Fruit fly (Drosophila melanogaster) whole organism, embryonic: ENCODE results near the gene CG31636.
A peak's percentile ranks its signal among the peaks of the same experiment; 100 is the strongest.

Experiments
- BEAF-32 ChIP-seq: fragments of 200-800 bp; sonication (Bioruptor generic); optimal IDR thresholded peaks from 3 replicates; lab custom pipeline; 2017; ENCODE audit warnings: missing biosample characterization, missing genetic modification characterization, mild to moderate bottlenecking, moderate library complexity, missing genetic modification reagents
- CG11085 ChIP-seq: fragments of 200-800 bp; sonication (Bioruptor generic); IDR thresholded peaks from 2 replicates; pipeline ENCODE4 v1.3.6; 2022; ENCODE audit warnings: missing biosample characterization, missing genetic modification characterization
- CG12219 ChIP-seq: fragments of 200-800 bp; sonication (Bioruptor generic); optimal IDR thresholded peaks from 3 replicates; lab custom pipeline; 2018; ENCODE audit warnings: missing biosample characterization, mild to moderate bottlenecking, missing genetic modification characterization
- CG14050 ChIP-seq: fragments of 200-800 bp; sonication (Bioruptor generic); IDR thresholded peaks from 3 replicates; pipeline ENCODE4 v1.3.6; 2022; ENCODE audit warnings: missing biosample characterization, missing genetic modification characterization
- CG15696 ChIP-seq: fragments of 200-800 bp; sonication (Bioruptor generic); optimal IDR thresholded peaks from 2 replicates; lab custom pipeline; 2019; ENCODE audit warnings: missing biosample characterization, mild to moderate bottlenecking, missing genetic modification characterization, moderate library complexity
- CG1603 ChIP-seq: fragments of 200-800 bp; sonication (Bioruptor generic); optimal IDR thresholded peaks from 2 replicates; lab custom pipeline; 2019; ENCODE audit warnings: missing biosample characterization, mild to moderate bottlenecking, missing genetic modification characterization, moderate library complexity
- CG17186 ChIP-seq: fragments of 200-800 bp; sonication (Bioruptor generic); optimal IDR thresholded peaks from 3 replicates; lab custom pipeline; 2017; ENCODE audit warnings: missing biosample characterization, missing genetic modification reagents, missing genetic modification characterization
- CG17359 ChIP-seq: fragments of 200-800 bp; sonication (Bioruptor generic); optimal IDR thresholded peaks from 3 replicates; lab custom pipeline; 2018; ENCODE audit warnings: missing biosample characterization, mild to moderate bottlenecking, missing genetic modification characterization, moderate library complexity
- CG17802 ChIP-seq: fragments of 200-800 bp; sonication (Bioruptor generic); optimal IDR thresholded peaks from 2 replicates; lab custom pipeline; 2018; ENCODE audit warnings: missing biosample characterization, mild to moderate bottlenecking, missing genetic modification characterization, moderate library complexity
- CG1832 ChIP-seq: fragments of 200-800 bp; sonication (Bioruptor generic); optimal IDR thresholded peaks from 2 replicates; lab custom pipeline; 2017; ENCODE audit warnings: missing biosample characterization, mild to moderate bottlenecking, missing genetic modification characterization, inconsistent platforms
- CG2120 ChIP-seq: fragments of 200-800 bp; sonication (Bioruptor generic); optimal IDR thresholded peaks from 3 replicates; lab custom pipeline; 2016; ENCODE audit warnings: missing biosample characterization, missing genetic modification characterization
- CG30431 ChIP-seq: fragments of 200-800 bp; sonication (Bioruptor generic); optimal IDR thresholded peaks from 2 replicates; lab custom pipeline; 2017; ENCODE audit warnings: missing biosample characterization, missing genetic modification characterization
- CG31388 ChIP-seq: fragments of 200-800 bp; sonication (Bioruptor generic); optimal IDR thresholded peaks from 2 replicates; lab custom pipeline; 2016; ENCODE audit warnings: missing biosample characterization, missing genetic modification characterization
- CG32532 ChIP-seq: fragments of 200-800 bp; sonication (Bioruptor generic); IDR thresholded peaks from 2 replicates; pipeline ENCODE4 v1.3.6; 2022; ENCODE audit warnings: missing biosample characterization, missing genetic modification characterization
- CG3726 ChIP-seq: fragments of 200-800 bp; sonication (Bioruptor generic); IDR thresholded peaks from 3 replicates; pipeline ENCODE4, ENCODE4 v1.3.6; 2022; ENCODE audit warnings: missing biosample characterization, missing genetic modification characterization
- CG3995 ChIP-seq: fragments of 200-800 bp; sonication (Bioruptor generic); optimal IDR thresholded peaks from 3 replicates; lab custom pipeline; 2016; ENCODE audit warnings: missing biosample characterization, missing genetic modification characterization
- CG4707 ChIP-seq: fragments of 200-800 bp; sonication (Bioruptor generic); optimal IDR thresholded peaks from 2 replicates; lab custom pipeline; 2018; ENCODE audit warnings: missing biosample characterization, mild to moderate bottlenecking, missing genetic modification characterization, moderate library complexity
- CG6854 ChIP-seq: fragments of 200-800 bp; sonication (Bioruptor generic); optimal IDR thresholded peaks from 3 replicates; lab custom pipeline; 2017; ENCODE audit warnings: missing biosample characterization, mild to moderate bottlenecking, missing genetic modification characterization
- CG7928 ChIP-seq: fragments of 200-800 bp; sonication (Bioruptor generic); optimal IDR thresholded peaks from 2 replicates; lab custom pipeline; 2017; ENCODE audit warnings: missing biosample characterization, mild to moderate bottlenecking, missing genetic modification characterization
- CG8388 ChIP-seq: fragments of 200-800 bp; sonication (Bioruptor generic); optimal IDR thresholded peaks from 2 replicates; lab custom pipeline; 2019; ENCODE audit warnings: missing biosample characterization, mild to moderate bottlenecking, missing genetic modification characterization, moderate library complexity
- CG9437 ChIP-seq: fragments of 200-800 bp; sonication (Bioruptor generic); optimal IDR thresholded peaks from 2 replicates; lab custom pipeline; 2018; ENCODE audit warnings: missing biosample characterization, mild to moderate bottlenecking, missing genetic modification characterization
- CTCF ChIP-seq: fragments of 200-800 bp; sonication (Bioruptor generic); optimal IDR thresholded peaks from 2 replicates; lab custom pipeline; 2017; ENCODE audit warnings: missing biosample characterization, mild to moderate bottlenecking, missing genetic modification characterization, moderate library complexity
- E2f2 ChIP-seq: fragments of 200-800 bp; sonication (Bioruptor generic); IDR thresholded peaks from 2 replicates; pipeline ENCODE4 v1.3.6; 2022; ENCODE audit warnings: missing biosample characterization, missing genetic modification characterization
- Fer3 ChIP-seq: fragments of 200-800 bp; sonication (Bioruptor generic); optimal IDR thresholded peaks from 2 replicates; lab custom pipeline; 2018; ENCODE audit warnings: missing biosample characterization, mild to moderate bottlenecking, missing genetic modification characterization, moderate library complexity
- GATAe ChIP-seq: fragments of 200-800 bp; sonication (Bioruptor generic); conservative IDR thresholded peaks from 2 replicates; pipeline ENCODE4 v1.3.6; 2022; ENCODE audit warnings: missing biosample characterization, missing genetic modification characterization
- Hand ChIP-seq: fragments of 200-800 bp; sonication (Bioruptor generic); optimal IDR thresholded peaks from 2 replicates; lab custom pipeline; 2017; ENCODE audit warnings: mild to moderate bottlenecking, missing biosample characterization, missing genetic modification reagents, missing genetic modification characterization
- Hmx ChIP-seq: fragments of 200-800 bp; sonication (Bioruptor generic); optimal IDR thresholded peaks from 2 replicates; lab custom pipeline; 2016; ENCODE audit warnings: missing biosample characterization, missing genetic modification characterization
- Lim3 ChIP-seq: fragments of 200-800 bp; sonication (Bioruptor generic); IDR thresholded peaks from 2 replicates; pipeline ENCODE4 v1.3.6; 2022; ENCODE audit warnings: missing biosample characterization, missing genetic modification characterization
- Myb ChIP-seq: fragments of 200-800 bp; sonication (Bioruptor generic); optimal IDR thresholded peaks from 2 replicates; lab custom pipeline; 2016; ENCODE audit warnings: missing biosample characterization, missing genetic modification characterization
- Nf-YB ChIP-seq: fragments of 200-800 bp; sonication (Bioruptor generic); optimal IDR thresholded peaks from 3 replicates; lab custom pipeline; 2019; ENCODE audit warnings: missing biosample characterization, mild to moderate bottlenecking, missing genetic modification characterization, moderate library complexity
- Ravus ChIP-seq: fragments of 200-800 bp; sonication (Bioruptor generic); IDR thresholded peaks from 2 replicates; pipeline ENCODE4 v1.3.6; 2022; ENCODE audit warnings: missing biosample characterization, missing genetic modification characterization
- ci ChIP-seq: fragments of 200-800 bp; sonication (Bioruptor generic); IDR thresholded peaks from 3 replicates; pipeline ENCODE4 v1.3.6; 2022; ENCODE audit warnings: missing biosample characterization, missing genetic modification characterization
- ftz-f1 ChIP-seq: fragments of 200-800 bp; sonication (Bioruptor generic); optimal IDR thresholded peaks from 2 replicates; lab custom pipeline; 2016; ENCODE audit warnings: missing biosample characterization, missing genetic modification characterization
- gcm ChIP-seq: fragments of 200-800 bp; sonication (Bioruptor generic); optimal IDR thresholded peaks from 2 replicates; lab custom pipeline; 2019; ENCODE audit warnings: missing biosample characterization, mild to moderate bottlenecking, missing genetic modification characterization, moderate library complexity
- gsb ChIP-seq: fragments of 200-800 bp; sonication (Bioruptor generic); IDR thresholded peaks from 2 replicates; pipeline ENCODE4 v1.3.6; 2022; ENCODE audit warnings: missing biosample characterization, missing genetic modification characterization
- lab ChIP-seq: fragments of 200-800 bp; sonication (Bioruptor generic); optimal IDR thresholded peaks from 3 replicates; lab custom pipeline; 2017; ENCODE audit warnings: missing biosample characterization, missing genetic modification characterization, mild to moderate bottlenecking, moderate library complexity, missing genetic modification reagents
- nerfin-2 ChIP-seq: fragments of 200-800 bp; sonication (Bioruptor generic); IDR thresholded peaks from 2 replicates; pipeline ENCODE4 v1.3.6; 2022; ENCODE audit warnings: missing biosample characterization, missing genetic modification characterization; ENCODE audit not compliant: partially characterized antibody
- peb ChIP-seq: fragments of 200-800 bp; sonication (Bioruptor generic); IDR thresholded peaks from 2 replicates; pipeline ENCODE4 v1.3.6; 2022; ENCODE audit warnings: missing biosample characterization, missing genetic modification characterization
- pfk ChIP-seq: fragments of 200-800 bp; sonication (Bioruptor generic); optimal IDR thresholded peaks from 2 replicates; lab custom pipeline; 2018; ENCODE audit warnings: missing biosample characterization, mild to moderate bottlenecking, missing genetic modification characterization, moderate library complexity
- pho ChIP-seq: fragments of 200-800 bp; sonication (Bioruptor generic); optimal IDR thresholded peaks from 2 replicates; lab custom pipeline; 2016; ENCODE audit warnings: missing biosample characterization, missing genetic modification characterization
- psq ChIP-seq: fragments of 200-800 bp; sonication (Bioruptor generic); optimal IDR thresholded peaks from 2 replicates; lab custom pipeline; 2017; ENCODE audit warnings: missing biosample characterization, missing genetic modification characterization
- sim ChIP-seq: fragments of 200-800 bp; sonication (Bioruptor generic); IDR thresholded peaks from 2 replicates; pipeline ENCODE4 v1.3.6; 2022; ENCODE audit warnings: missing biosample characterization, missing genetic modification characterization
- slou ChIP-seq: fragments of 200-800 bp; sonication (Bioruptor generic); optimal IDR thresholded peaks from 3 replicates; lab custom pipeline; 2016; ENCODE audit warnings: missing biosample characterization, missing genetic modification characterization
- slp2 ChIP-seq: fragments of 200-800 bp; sonication (Bioruptor generic); optimal IDR thresholded peaks from 2 replicates; lab custom pipeline; 2016; ENCODE audit warnings: missing biosample characterization, missing genetic modification characterization
- sob ChIP-seq: fragments of 200-800 bp; sonication (Bioruptor generic); IDR thresholded peaks from 2 replicates; pipeline ENCODE4 v1.3.6; 2022; ENCODE audit warnings: missing biosample characterization, missing genetic modification characterization
- tll ChIP-seq, 2 experiments: fragments of 200-800 bp in 1 of 2; fragments of >200 bp in 1 of 2; sonication (Bioruptor generic) in 1 of 2; optimal IDR thresholded peaks; 2 replicates each; lab custom pipeline; 2017 to 2019; ENCODE audit warnings: missing biosample characterization in 2 of 2, missing genetic modification characterization in 2 of 2, mild to moderate bottlenecking in 1 of 2, moderate library complexity in 1 of 2
- toy ChIP-seq: fragments of 200-800 bp; sonication (Bioruptor generic); IDR thresholded peaks from 2 replicates; pipeline ENCODE4 v1.3.6; 2022; ENCODE audit warnings: missing biosample characterization, missing genetic modification characterization
- unpg ChIP-seq: fragments of 200-800 bp; sonication (Bioruptor generic); optimal IDR thresholded peaks from 3 replicates; lab custom pipeline; 2018; ENCODE audit warnings: missing biosample characterization, mild to moderate bottlenecking, missing genetic modification characterization, moderate library complexity
- z ChIP-seq: fragments of 200-800 bp; sonication (Bioruptor generic); IDR thresholded peaks from 3 replicates; pipeline ENCODE4 v1.3.6; 2022; ENCODE audit warnings: missing biosample characterization, missing genetic modification characterization
- zen ChIP-seq: fragments of 200-800 bp; sonication (Bioruptor generic); optimal IDR thresholded peaks from 3 replicates; lab custom pipeline; 2018; ENCODE audit warnings: missing biosample characterization, mild to moderate bottlenecking, missing genetic modification characterization, moderate library complexity

CG31636 gene

dm6 chr2L:6667719-6668325 lies 9.9 kb upstream of the CG31636 start, which contains the start of gene Galt (continued):
- no peak for TF ChIP-seq Lim3 (GFP tag; lab: Robert Waterston, UW)
- peak; percentile 14 for TF ChIP-seq Nf-YB (GFP tag; lab: Kevin White, UChicago)
- no peak for TF ChIP-seq peb (GFP tag; lab: Robert Waterston, UW)
- peak; percentile 22 for TF ChIP-seq ftz-f1 (GFP tag; lab: Kevin White, UChicago)
- peak; percentile 11 for TF ChIP-seq psq (GFP tag; lab: Kevin White, UChicago)
- no peak for TF ChIP-seq slou (GFP tag; lab: Kevin White, UChicago)
- TF ChIP-seq ci (GFP tag; lab: Robert Waterston, UW): peak; percentile 70; the same call in 1 of the 3 replicates
- peak; percentile 57; the same call in 1 of the 2 replicates for TF ChIP-seq GATAe (GFP tag; lab: Robert Waterston, UW)
- peak; percentile 68 for TF ChIP-seq lab (GFP tag; lab: Kevin White, UChicago)
- TF ChIP-seq CG17359: peak; percentile 19
- TF ChIP-seq CG3995 (GFP tag; lab: Kevin White, UChicago): no peak
- TF ChIP-seq gsb: no peak
- no peak for TF ChIP-seq CG12219
- no peak for TF ChIP-seq CG30431 (GFP tag; lab: Kevin White, UChicago)
- no peak for TF ChIP-seq zen (tag; lab: Kevin White, UChicago)
- TF ChIP-seq Ravus (GFP tag; lab: Robert Waterston, UW): no peak
- TF ChIP-seq unpg (GFP tag; lab: Kevin White, UChicago): peak; percentile 39
- peak; percentile 50 for TF ChIP-seq CG6854
- peak; percentile 50 for TF ChIP-seq CG9437 (GFP tag; lab: Kevin White, UChicago)
- no peak for TF ChIP-seq CG31388
- TF ChIP-seq E2f2 (GFP tag; lab: Robert Waterston, UW): peak; percentile 36; the same call in 1 of the 2 replicates
- no peak for TF ChIP-seq CG3726 (GFP tag; lab: Robert Waterston, UW)
- no peak for TF ChIP-seq CTCF
- TF ChIP-seq pfk: peak; percentile 37
- TF ChIP-seq CG17802 (tag; lab: Kevin White, UChicago): no peak
- TF ChIP-seq tll (GFP tag; optimal IDR thresholded peaks at IDR 0.05; lab: Kevin White, UChicago): no peak
- TF ChIP-seq CG15696 (tag; lab: Kevin White, UChicago): peak; percentile 36
- peak; percentile 86 for TF ChIP-seq nerfin-2 (GFP tag; lab: Robert Waterston, UW)
- no peak for TF ChIP-seq Myb (GFP tag; lab: Kevin White, UChicago)
- TF ChIP-seq pho (GFP tag; lab: Kevin White, UChicago): no peak
- no peak for TF ChIP-seq CG1832 (GFP tag; lab: Kevin White, UChicago)
- TF ChIP-seq BEAF-32 (GFP tag; lab: Kevin White, UChicago): peak; percentile 45
- no peak for TF ChIP-seq CG1603 (tag; lab: Kevin White, UChicago)
- TF ChIP-seq CG14050 (GFP tag; lab: Robert Waterston, UW): no peak; the same call in 2 of the 3 replicates
- peak; percentile 54 for TF ChIP-seq gcm (GFP tag; lab: Kevin White, UChicago)
- TF ChIP-seq CG8388: peak; percentile 5
- TF ChIP-seq slp2: no peak
- TF ChIP-seq Hand (GFP tag; lab: Kevin White, UChicago): no peak
- peak; percentile 16 for TF ChIP-seq CG17186
- TF ChIP-seq sim: no peak
- no peak for TF ChIP-seq CG7928 (GFP tag; lab: Kevin White, UChicago)
- peak; percentile 2 for TF ChIP-seq Fer3
- no peak for TF ChIP-seq CG11085 (GFP tag; lab: Robert Waterston, UW)
- peak; percentile 2 for TF ChIP-seq CG4707
- TF ChIP-seq CG2120 (GFP tag; lab: Kevin White, UChicago): peak; percentile 59
- no peak for TF ChIP-seq toy (GFP tag; lab: Robert Waterston, UW)
- no peak for TF ChIP-seq Hmx (GFP tag; lab: Kevin White, UChicago)
- peak; percentile 59; the same call in 1 of the 2 replicates for TF ChIP-seq sob (GFP tag; lab: Robert Waterston, UW)
- peak; percentile 12; the same call in 1 of the 2 replicates for TF ChIP-seq CG32532 (GFP tag; lab: Robert Waterston, UW)
- TF ChIP-seq z (GFP tag; lab: Robert Waterston, UW): peak; percentile 95
